1 fruit fly cellular context compared by ENCODE assay signal in genomic region chr2L:1648677-1649078, dm6.
TF ChIP-seq lines count a peak whose summit lies in the region.

No protein-coding gene starts in this region.

TF ChIP-seq in whole organism, embryonic, 481 proteins besides CTCF, POLR2A, EP300 and RAD21 (continued from another document and continues in another):
- TF ChIP-seq Dfd (GFP tag; optimal IDR thresholded peaks at IDR 0.05; lab: Kevin White, UChicago) (no peak), Doc2 (GFP tag; IDR thresholded peaks at IDR 0.05; lab: Robert Waterston, UW) (no peak), hb (GFP tag; IDR thresholded peaks at IDR 0.05; lab: Robert Waterston, UW; ENCODE audit: partially characterized antibody) (no peak), eyg (GFP tag; optimal IDR thresholded peaks at IDR 0.05; lab: Kevin White, UChicago) (peak; percentile 91), sens (GFP tag; lab: Kevin White, UChicago) (peak; percentile 99), Camta (GFP tag; optimal IDR thresholded peaks at IDR 0.05; lab: Kevin White, UChicago) (peak; percentile 90), nerfin-1 (tag; optimal IDR thresholded peaks at IDR 0.05; lab: Kevin White, UChicago) (peak; percentile 88), Stat92E (GFP tag; optimal IDR thresholded peaks at IDR 0.05; lab: Kevin White, UChicago) (no peak), danr (GFP tag; IDR thresholded peaks at IDR 0.05; lab: Robert Waterston, UW) (no peak; the same call in 1 of the 2 replicates), CG18764 (GFP tag; optimal IDR thresholded peaks at IDR 0.05; lab: Kevin White, UChicago) (peak; percentile 89), Hmx (GFP tag; optimal IDR thresholded peaks at IDR 0.05; lab: Kevin White, UChicago) (no peak), inv (GFP tag; IDR thresholded peaks at IDR 0.05; lab: Robert Waterston, UW; ENCODE audit: partially characterized antibody) (no peak), Lim3 (GFP tag; IDR thresholded peaks at IDR 0.05; lab: Robert Waterston, UW) (peak; percentile 30; the same call in 1 of the 2 replicates), exex (tag; optimal IDR thresholded peaks at IDR 0.05; lab: Kevin White, UChicago) (peak; percentile 63), NFAT (GFP tag; IDR thresholded peaks at IDR 0.05; lab: Robert Waterston, UW) (peak; percentile 48; the same call in 1 of the 2 replicates), bcd (GFP tag; optimal IDR thresholded peaks at IDR 0.05; lab: Kevin White, UChicago) (peak; percentile 81), Elba2 (GFP tag; optimal IDR thresholded peaks at IDR 0.05; lab: Kevin White, UChicago) (no peak), ttk (GFP tag; IDR thresholded peaks at IDR 0.05; lab: Robert Waterston, UW) (no peak; the same call in 1 of the 2 replicates), cato (GFP tag; optimal IDR thresholded peaks at IDR 0.05; lab: Kevin White, UChicago; ENCODE audit: borderline replicate concordance) (peak; percentile 70), Nf-YC (tag; optimal IDR thresholded peaks at IDR 0.05; lab: Kevin White, UChicago) (no peak), Sry-δ (GFP tag; optimal IDR thresholded peaks at IDR 0.05; lab: Kevin White, UChicago) (peak; percentile 47), CG8281 (tag; optimal IDR thresholded peaks at IDR 0.05; lab: Kevin White, UChicago) (peak; percentile 75), Hmr (GFP tag; optimal IDR thresholded peaks at IDR 0.05; lab: Kevin White, UChicago) (peak; percentile 74), chinmo (GFP tag; IDR thresholded peaks at IDR 0.05; lab: Robert Waterston, UW; ENCODE audit: partially characterized antibody) (peak; percentile 100), CG15479 (GFP tag; optimal IDR thresholded peaks at IDR 0.05; lab: Kevin White, UChicago) (no peak), Fer3 (tag; optimal IDR thresholded peaks at IDR 0.05; lab: Kevin White, UChicago) (peak; percentile 85), CG4328 (GFP tag; optimal IDR thresholded peaks at IDR 0.05; lab: Kevin White, UChicago) (peak; percentile 80), fu2 (GFP tag; optimal IDR thresholded peaks at IDR 0.05; lab: Kevin White, UChicago) (peak; percentile 9), Drgx (GFP tag; IDR thresholded peaks at IDR 0.05; lab: Robert Waterston, UW) (no peak), Aef1 (GFP tag; IDR thresholded peaks at IDR 0.05; lab: Robert Waterston, UW) (peak; percentile 31; the same call in 2 of the 3 replicates), TFAM (GFP tag; optimal IDR thresholded peaks at IDR 0.05; lab: Kevin White, UChicago) (peak; percentile 73), CG12659 (GFP tag; optimal IDR thresholded peaks at IDR 0.05; lab: Kevin White, UChicago) (peak; percentile 39), H2.0 (GFP tag; IDR thresholded peaks at IDR 0.05; lab: Robert Waterston, UW) (peak; percentile 69; the same call in 1 of the 2 replicates), CG12155 (GFP tag; optimal IDR thresholded peaks at IDR 0.05; lab: Kevin White, UChicago) (no peak), cg (GFP tag; optimal IDR thresholded peaks at IDR 0.05; lab: Kevin White, UChicago) (peak; percentile 97), gcm (GFP tag; optimal IDR thresholded peaks at IDR 0.05; lab: Kevin White, UChicago) (peak; percentile 79), ranshi (GFP tag; IDR thresholded peaks at IDR 0.05; lab: Robert Waterston, UW) (peak; percentile 45; the same call in 1 of the 2 replicates), psq (GFP tag; optimal IDR thresholded peaks at IDR 0.05; lab: Kevin White, UChicago) (peak; percentile 33), sisA (GFP tag; IDR thresholded peaks at IDR 0.05; lab: Robert Waterston, UW) (no peak), bab2 (GFP tag; optimal IDR thresholded peaks at IDR 0.05; lab: Kevin White, UChicago) (peak; percentile 90), ham (GFP tag; IDR thresholded peaks at IDR 0.05; lab: Robert Waterston, UW) (no peak), ssp (GFP tag; IDR thresholded peaks at IDR 0.05; lab: Robert Waterston, UW) (no peak), CG6854 (GFP tag; optimal IDR thresholded peaks at IDR 0.05; lab: Kevin White, UChicago) (peak; percentile 69), Dll (GFP tag; IDR thresholded peaks at IDR 0.05; lab: Robert Waterston, UW; ENCODE audit: partially characterized antibody) (no peak), CG6813 (GFP tag; optimal IDR thresholded peaks at IDR 0.05; lab: Kevin White, UChicago) (peak; percentile 94), CG5245 (GFP tag; optimal IDR thresholded peaks at IDR 0.05; lab: Kevin White, UChicago) (peak; percentile 29), Taf1 (GFP tag; IDR thresholded peaks at IDR 0.05; lab: Robert Waterston, UW) (no peak), CG11560 (tag; IDR thresholded peaks at IDR 0.05; lab: Robert Waterston, UW) (no peak), pros (GFP tag; optimal IDR thresholded peaks at IDR 0.05; lab: Kevin White, UChicago) (no peak), CG14667 (GFP tag; IDR thresholded peaks at IDR 0.05; lab: Robert Waterston, UW) (no peak), CG14710 (tag; optimal IDR thresholded peaks at IDR 0.05; lab: Kevin White, UChicago) (peak; percentile 51), twi (tag; optimal IDR thresholded peaks at IDR 0.05; lab: Kevin White, UChicago) (peak; percentile 39), CG12104 (GFP tag; optimal IDR thresholded peaks at IDR 0.05; lab: Kevin White, UChicago) (peak; percentile 81), Atf3 (GFP tag; optimal IDR thresholded peaks at IDR 0.05; lab: Kevin White, UChicago) (peak; percentile 66), Mad (GFP tag; optimal IDR thresholded peaks at IDR 0.05; lab: Kevin White, UChicago) (peak; percentile 72), CG14441 (GFP tag; IDR thresholded peaks at IDR 0.05; lab: Robert Waterston, UW) (no peak), CoRest (tag; optimal IDR thresholded peaks at IDR 0.05; lab: Kevin White, UChicago) (peak; percentile 68), Nf-YB (GFP tag; optimal IDR thresholded peaks at IDR 0.05; lab: Kevin White, UChicago) (peak; percentile 44), CG15073 (GFP tag; optimal IDR thresholded peaks at IDR 0.05; lab: Kevin White, UChicago) (peak; percentile 40), CG11085 (GFP tag; IDR thresholded peaks at IDR 0.05; lab: Robert Waterston, UW) (peak; percentile 43; the same call in 1 of the 2 replicates), dmrt11E (tag; optimal IDR thresholded peaks at IDR 0.05; lab: Kevin White, UChicago) (peak; percentile 67), CG10462 (GFP tag; optimal IDR thresholded peaks at IDR 0.05; lab: Kevin White, UChicago) (peak; percentile 22), CG10147 (GFP tag; optimal IDR thresholded peaks at IDR 0.05; lab: Kevin White, UChicago) (peak; percentile 74), CG34376 (GFP tag; optimal IDR thresholded peaks at IDR 0.05; lab: Kevin White, UChicago) (peak; percentile 19), HLH4C (GFP tag; IDR thresholded peaks at IDR 0.05; lab: Robert Waterston, UW; ENCODE audit: partially characterized antibody) (no peak), MESR4 (GFP tag; optimal IDR thresholded peaks at IDR 0.05; lab: Kevin White, UChicago) (no peak), Neu2 (GFP tag; optimal IDR thresholded peaks at IDR 0.05; lab: Kevin White, UChicago; ENCODE audit: borderline replicate concordance) (no peak), Bteb2 (GFP tag; optimal IDR thresholded peaks at IDR 0.05; lab: Kevin White, UChicago) (peak; percentile 74), CG11456 (GFP tag; IDR thresholded peaks at IDR 0.05; lab: Robert Waterston, UW) (peak; percentile 55; the same call in 2 of the 3 replicates), CG17568 (GFP tag; optimal IDR thresholded peaks at IDR 0.05; lab: Kevin White, UChicago) (peak; percentile 94), prd (optimal IDR thresholded peaks at IDR 0.05; lab: Kevin White, UChicago) (no peak), prd (GFP tag; IDR thresholded peaks at IDR 0.05; lab: Robert Waterston, UW) (peak; percentile 48; the same call in 2 of the 3 replicates), tup (GFP tag; optimal IDR thresholded peaks at IDR 0.05; lab: Kevin White, UChicago) (peak; percentile 60), CG6175 (GFP tag; IDR thresholded peaks at IDR 0.05; lab: Robert Waterston, UW) (no peak), ERR (GFP tag; optimal IDR thresholded peaks at IDR 0.05; lab: Kevin White, UChicago) (peak; percentile 57), CG10431 (GFP tag; optimal IDR thresholded peaks at IDR 0.05; lab: Kevin White, UChicago) (no peak), CG3281 (GFP tag; optimal IDR thresholded peaks at IDR 0.05; lab: Kevin White, UChicago) (peak; percentile 70), Abd-B (GFP tag; optimal IDR thresholded peaks at IDR 0.05; lab: Kevin White, UChicago) (no peak), CG2875 (GFP tag; optimal IDR thresholded peaks at IDR 0.05; lab: Kevin White, UChicago) (peak; percentile 97), Atf-2 (GFP tag; optimal IDR thresholded peaks at IDR 0.05; lab: Kevin White, UChicago) (peak; percentile 76), lola (GFP tag; optimal IDR thresholded peaks at IDR 0.05; lab: Kevin White, UChicago) (peak in 2 of 3 experiments; percentile 44 to 70), CG3065 (GFP tag; optimal IDR thresholded peaks at IDR 0.05; lab: Kevin White, UChicago) (peak; percentile 63), sr (GFP tag; IDR thresholded peaks at IDR 0.05; lab: Robert Waterston, UW) (peak; percentile 94), sc (optimal IDR thresholded peaks at IDR 0.05; lab: Kevin White, UChicago) (no peak), sc (GFP tag; optimal IDR thresholded peaks at IDR 0.05; lab: Kevin White, UChicago) (peak; percentile 89), CG18476 (GFP tag; optimal IDR thresholded peaks at IDR 0.05; lab: Kevin White, UChicago) (peak; percentile 53), chm (GFP tag; IDR thresholded peaks at IDR 0.05; lab: Robert Waterston, UW) (peak; percentile 75), CG10565 (GFP tag; optimal IDR thresholded peaks at IDR 0.05; lab: Kevin White, UChicago) (no peak), CG8089 (GFP tag; optimal IDR thresholded peaks at IDR 0.05; lab: Kevin White, UChicago) (peak; percentile 93), pb (GFP tag; optimal IDR thresholded peaks at IDR 0.05; lab: Kevin White, UChicago) (peak; percentile 76), sug (tag; optimal IDR thresholded peaks at IDR 0.05; lab: Kevin White, UChicago) (no peak), Dip3 (GFP tag; optimal IDR thresholded peaks at IDR 0.05; lab: Kevin White, UChicago) (no peak), NK7.1 (GFP tag; optimal IDR thresholded peaks at IDR 0.05; lab: Kevin White, UChicago) (peak; percentile 87), HLH54F (GFP tag; optimal IDR thresholded peaks at IDR 0.05; lab: Kevin White, UChicago) (no peak), Trl (optimal IDR thresholded peaks at IDR 0.05; lab: Kevin White, UChicago) (peak; percentile 47 to 79), Trl (GFP tag; optimal IDR thresholded peaks at IDR 0.05; lab: Kevin White, UChicago) (peak; percentile 89), gsb (GFP tag; IDR thresholded peaks at IDR 0.05; lab: Robert Waterston, UW) (peak; percentile 13; the same call in 1 of the 2 replicates), Xbp1 (GFP tag; optimal IDR thresholded peaks at IDR 0.05; lab: Kevin White, UChicago) (no peak), CG13894 (tag; optimal IDR thresholded peaks at IDR 0.05; lab: Kevin White, UChicago) (no peak), otp (GFP tag; IDR thresholded peaks at IDR 0.05; lab: Robert Waterston, UW) (peak; percentile 83), cwo (GFP tag; optimal IDR thresholded peaks at IDR 0.05; lab: Kevin White, UChicago) (peak; percentile 14), CG16863 (GFP tag; optimal IDR thresholded peaks at IDR 0.05; lab: Kevin White, UChicago) (peak; percentile 86), croc (GFP tag; conservative IDR thresholded peaks at IDR 0.05; lab: Robert Waterston, UW) (peak; percentile 14; the same call in 1 of the 3 replicates), pfk (GFP tag; optimal IDR thresholded peaks at IDR 0.05; lab: Kevin White, UChicago) (peak; percentile 66), YL-1 (GFP tag; optimal IDR thresholded peaks at IDR 0.05; lab: Kevin White, UChicago) (peak; percentile 62), tap (tag; optimal IDR thresholded peaks at IDR 0.05; lab: Kevin White, UChicago) (peak; percentile 85), corto (GFP tag; optimal IDR thresholded peaks at IDR 0.05; lab: Kevin White, UChicago) (no peak), shn (GFP tag; optimal IDR thresholded peaks at IDR 0.05; lab: Kevin White, UChicago) (peak; percentile 60), CG1233 (GFP tag; optimal IDR thresholded peaks at IDR 0.05; lab: Kevin White, UChicago) (peak; percentile 89), hth (optimal IDR thresholded peaks at IDR 0.05; lab: Kevin White, UChicago) (no peak), CG11504 (tag; optimal IDR thresholded peaks at IDR 0.05; lab: Kevin White, UChicago) (peak; percentile 77), btn (GFP tag; optimal IDR thresholded peaks at IDR 0.05; lab: Kevin White, UChicago) (peak; percentile 90), CG11398 (GFP tag; optimal IDR thresholded peaks at IDR 0.05; lab: Kevin White, UChicago) (peak; percentile 92), Oli (tag; optimal IDR thresholded peaks at IDR 0.05; lab: Kevin White, UChicago) (peak; percentile 73), CG12299 (tag; optimal IDR thresholded peaks at IDR 0.05; lab: Kevin White, UChicago) (peak; percentile 78), tll (GFP tag; optimal IDR thresholded peaks at IDR 0.05; lab: Kevin White, UChicago) (no peak), bowl (GFP tag; IDR thresholded peaks at IDR 0.05; lab: Robert Waterston, UW) (peak; percentile 70), Antp (GFP tag; optimal IDR thresholded peaks at IDR 0.05; lab: Kevin White, UChicago) (peak; percentile 71), CG11723 (GFP tag; optimal IDR thresholded peaks at IDR 0.05; lab: Kevin White, UChicago) (peak; percentile 72), CG11247 (GFP tag; IDR thresholded peaks at IDR 0.05; lab: Robert Waterston, UW) (peak; percentile 74), CG10321 (GFP tag; IDR thresholded peaks at IDR 0.05; lab: Robert Waterston, UW) (peak; percentile 64), jigr1 (GFP tag; IDR thresholded peaks at IDR 0.05; lab: Robert Waterston, UW) (no peak), CG13624 (GFP tag; optimal IDR thresholded peaks at IDR 0.05; lab: Kevin White, UChicago) (peak; percentile 69), org-1 (GFP tag; optimal IDR thresholded peaks at IDR 0.05; lab: Kevin White, UChicago) (peak; percentile 87), CG9797 (GFP tag; optimal IDR thresholded peaks at IDR 0.05; lab: Kevin White, UChicago) (no peak), CG1602 (GFP tag; optimal IDR thresholded peaks at IDR 0.05; lab: Kevin White, UChicago) (peak; percentile 57), CG18262 (tag; optimal IDR thresholded peaks at IDR 0.05; lab: Kevin White, UChicago) (peak; percentile 20), slou (GFP tag; optimal IDR thresholded peaks at IDR 0.05; lab: Kevin White, UChicago) (peak; percentile 47), Poxn (GFP tag; IDR thresholded peaks at IDR 0.05; lab: Robert Waterston, UW) (no peak), NC2α (GFP tag; optimal IDR thresholded peaks at IDR 0.05; lab: Kevin White, UChicago) (peak; percentile 86), E2f2 (GFP tag; IDR thresholded peaks at IDR 0.05; lab: Robert Waterston, UW) (peak; percentile 15; the same call in 1 of the 2 replicates)
